Worm (Caenorhabditis elegans) whole organism, mixed stage, embryonic: ENCODE measurements around the gene B0222.11.

Source experiments
- M03D4.4 ChIP-seq: sonication (generic microtip); optimal IDR thresholded peaks from 2 replicates; lab custom pipeline; 2017; ENCODE audit warnings: mild to moderate bottlenecking, missing genetic modification characterization, missing compliant biosample characterization
- blmp-1 ChIP-seq: fragments of 150-350 bp; optimal IDR thresholded peaks from 2 replicates; lab custom pipeline; 2014; ENCODE audit warnings: missing biosample characterization, missing genetic modification characterization
- ceh-39 ChIP-seq: fragments of 150-350 bp; optimal IDR thresholded peaks from 2 replicates; lab custom pipeline; 2014; ENCODE audit warnings: missing biosample characterization, missing genetic modification characterization
- ceh-43 ChIP-seq: fragments of 200-800 bp; sonication (Bioruptor generic); optimal IDR thresholded peaks from 2 replicates; lab custom pipeline; 2018; ENCODE audit warnings: mild to moderate bottlenecking, missing genetic modification characterization, moderate library complexity, missing compliant biosample characterization
- ces-1 ChIP-seq: fragments of 150-350 bp; optimal IDR thresholded peaks from 2 replicates; lab custom pipeline; 2014; ENCODE audit warnings: missing biosample characterization, missing genetic modification reagents, missing genetic modification characterization
- flh-1 ChIP-seq: fragments of 200-800 bp; sonication (Bioruptor generic); optimal IDR thresholded peaks from 2 replicates; lab custom pipeline; 2018; ENCODE audit warnings: mild to moderate bottlenecking, missing genetic modification characterization, moderate library complexity, missing compliant biosample characterization
- lsy-2 ChIP-seq: fragments of 150-350 bp; optimal IDR thresholded peaks from 2 replicates; lab custom pipeline; 2014; ENCODE audit warnings: missing biosample characterization, missing genetic modification characterization
- mab-5 ChIP-seq: fragments of 150-350 bp; optimal IDR thresholded peaks from 2 replicates; lab custom pipeline; 2014; ENCODE audit warnings: missing biosample characterization, missing genetic modification characterization
- mls-2 ChIP-seq: sonication (generic microtip); optimal IDR thresholded peaks from 2 replicates; lab custom pipeline; 2016; ENCODE audit warnings: mild to moderate bottlenecking, missing genetic modification characterization, moderate library complexity, missing compliant biosample characterization
- nhr-12 ChIP-seq: fragments of 150-350 bp; optimal IDR thresholded peaks from 2 replicates; lab custom pipeline; 2014; ENCODE audit warnings: missing biosample characterization, missing genetic modification characterization
- nhr-2 ChIP-seq: fragments of 150-350 bp; optimal IDR thresholded peaks from 2 replicates; lab custom pipeline; 2014; ENCODE audit warnings: missing biosample characterization, missing genetic modification characterization
- nhr-237 ChIP-seq: fragments of 150-350 bp; optimal IDR thresholded peaks from 2 replicates; lab custom pipeline; 2014; ENCODE audit warnings: missing biosample characterization, missing genetic modification characterization
- nhr-76 ChIP-seq: sonication (generic microtip); optimal IDR thresholded peaks from 2 replicates; lab custom pipeline; 2017; ENCODE audit warnings: missing biosample characterization, missing genetic modification characterization
- sem-2 ChIP-seq: fragments of 200-800 bp; sonication (Bioruptor generic); optimal IDR thresholded peaks from 2 replicates; lab custom pipeline; 2018; ENCODE audit warnings: mild to moderate bottlenecking, missing genetic modification characterization, missing compliant biosample characterization
- snpc-4 ChIP-seq: fragments of 150-350 bp; optimal IDR thresholded peaks from 2 replicates; lab custom pipeline; 2014; ENCODE audit warnings: missing biosample characterization, missing genetic modification characterization
- sptf-1 ChIP-seq: sonication (generic microtip); optimal IDR thresholded peaks from 2 replicates; lab custom pipeline; 2017; ENCODE audit warnings: mild to moderate bottlenecking, missing genetic modification characterization, moderate library complexity, missing compliant biosample characterization
- unc-120 ChIP-seq: sonication (generic microtip); optimal IDR thresholded peaks from 2 replicates; lab custom pipeline; 2017; ENCODE audit warnings: missing genetic modification characterization, missing compliant biosample characterization; ENCODE audit not compliant: poor library complexity, severe bottlenecking
- unc-62 ChIP-seq: fragments of 150-350 bp; optimal IDR thresholded peaks from 2 replicates; lab custom pipeline; 2014; ENCODE audit warnings: missing biosample characterization, missing genetic modification reagents, missing genetic modification characterization

The B0222.11 gene

DNA sequence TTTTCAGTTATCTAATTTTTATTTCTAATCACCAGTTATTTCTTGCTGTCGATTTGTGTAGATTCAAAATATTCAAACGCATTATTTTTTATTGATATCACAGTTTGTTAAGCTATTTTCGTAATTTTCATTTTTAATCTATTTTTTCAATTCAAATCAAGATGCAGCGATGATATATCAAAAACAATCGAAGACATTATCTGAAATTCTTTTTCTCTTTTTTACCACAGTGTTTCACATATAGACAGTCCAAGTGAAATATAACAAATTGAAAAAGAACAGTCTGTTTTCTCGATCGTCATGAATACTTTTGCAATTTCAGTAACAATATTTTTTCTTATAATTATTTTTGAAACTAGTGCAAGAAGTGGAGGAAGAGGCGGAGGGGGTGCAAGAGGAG is 42.6 kb downstream of the B0222.11 start, which contains the start of gene F21C10.5:
F21C10.5 (plus strand) TSS at position 301 of the 400 bp plus-strand sequence.
- TF ChIP-seq ceh-39 (no peak), blmp-1 (no peak), nhr-2 (no peak), unc-62 (GFP tag; lab: Kevin White, UChicago) (no peak), nhr-76 (tag; lab: Kevin White, UChicago) (no peak), unc-120 (tag; lab: Kevin White, UChicago) (no peak), mls-2 (tag; lab: Kevin White, UChicago) (no peak), sem-2 (GFP tag; lab: Kevin White, UChicago) (no peak), snpc-4 (tag; lab: Kevin White, UChicago) (no peak), nhr-12 (tag; lab: Kevin White, UChicago) (no peak)

DNA sequence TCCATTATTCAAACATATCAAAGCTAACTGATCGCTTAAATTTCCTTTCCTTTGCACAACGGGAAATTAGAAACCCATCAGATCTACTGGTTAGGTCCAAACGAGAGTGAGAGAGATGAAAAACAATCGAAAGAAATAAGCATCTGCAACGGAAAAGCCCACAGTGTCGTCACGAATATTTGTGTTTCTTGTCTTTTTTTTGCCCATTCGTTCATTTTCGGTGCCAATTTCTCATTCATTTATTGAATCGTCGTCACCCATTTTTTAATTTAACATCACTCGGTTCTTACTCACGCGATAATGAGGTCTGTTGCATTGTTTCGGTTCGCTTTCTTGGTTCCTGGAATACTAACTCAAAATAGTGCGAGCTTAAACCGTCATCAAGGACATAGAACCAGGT is 43.8 kb downstream of the B0222.11 start, which contains the start of gene F21C10.6:
F21C10.6 (plus strand) TSS at position 301 of the 400 bp plus-strand sequence.
- no peak for TF ChIP-seq M03D4.4 (tag; lab: Kevin White, UChicago)
- TF ChIP-seq ceh-43 = no peak
- no peak for TF ChIP-seq nhr-237 (tag; lab: Kevin White, UChicago)
- TF ChIP-seq sptf-1 = no peak
- TF ChIP-seq unc-62 (GFP tag; lab: Kevin White, UChicago) = no peak
- TF ChIP-seq flh-1 (GFP tag; lab: Kevin White, UChicago) = no peak
- no peak for TF ChIP-seq sem-2 (GFP tag; lab: Kevin White, UChicago)
- no peak for TF ChIP-seq mab-5 (tag; lab: Kevin White, UChicago)

ce11 chrV:9123186-9123585 is 44.8 kb downstream of the B0222.11 start, which contains the start of gene F21C10.11:
F21C10.11 (plus strand) TSS chrV:9123486.
- TF ChIP-seq snpc-4 (tag; lab: Kevin White, UChicago) (no peak), sptf-1 (no peak), nhr-12 (tag; lab: Kevin White, UChicago) (no peak), lsy-2 (tag; lab: Kevin White, UChicago) (no peak), ces-1 (no peak), flh-1 (GFP tag; lab: Kevin White, UChicago) (no peak)

DNA sequence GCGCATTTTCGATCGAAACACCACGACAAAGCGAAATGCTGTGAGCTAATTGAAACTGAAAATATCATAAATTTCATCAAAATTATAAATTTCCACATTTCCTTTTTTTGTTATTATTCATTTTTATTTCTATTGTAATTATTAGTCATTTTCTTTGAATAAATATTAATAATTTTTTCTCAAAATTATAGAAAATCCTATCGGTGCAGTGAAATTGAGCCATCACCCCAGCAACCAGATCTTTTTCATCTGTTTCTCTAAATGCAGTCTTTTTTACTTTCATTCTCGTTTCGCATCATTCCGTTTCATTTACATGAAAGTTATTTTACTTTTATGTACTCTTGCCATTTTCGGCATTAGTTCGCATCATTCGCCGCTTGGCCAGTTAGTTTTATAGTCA is 46.0 kb downstream of the B0222.11 start, which contains the start of gene F21C10.13:
F21C10.13 (plus strand) TSS at position 301 of the 400 bp plus-strand sequence.
- no peak for TF ChIP-seq blmp-1
